Worm (Caenorhabditis elegans) whole organism, L2 larva: ENCODE measurements around the gene Y39D8A.1.

Experiments used
- C34F6.9 ChIP-seq: fragments of 150-350 bp; optimal IDR thresholded peaks from 2 replicates; lab custom pipeline; 2014; ENCODE audit warnings: missing biosample characterization, missing genetic modification characterization
- dmd-4 ChIP-seq: sonication (generic microtip); optimal IDR thresholded peaks from 2 replicates; lab custom pipeline; 2017; ENCODE audit warnings: missing biosample characterization, missing genetic modification characterization
- nhr-11 ChIP-seq: fragments of 150-350 bp; optimal IDR thresholded peaks from 2 replicates; lab custom pipeline; 2014; ENCODE audit warnings: missing biosample characterization, missing genetic modification characterization
- ztf-4 ChIP-seq: fragments of 150-350 bp; optimal IDR thresholded peaks from 2 replicates; lab custom pipeline; 2014; ENCODE audit warnings: missing biosample characterization, missing genetic modification characterization

DNA sequence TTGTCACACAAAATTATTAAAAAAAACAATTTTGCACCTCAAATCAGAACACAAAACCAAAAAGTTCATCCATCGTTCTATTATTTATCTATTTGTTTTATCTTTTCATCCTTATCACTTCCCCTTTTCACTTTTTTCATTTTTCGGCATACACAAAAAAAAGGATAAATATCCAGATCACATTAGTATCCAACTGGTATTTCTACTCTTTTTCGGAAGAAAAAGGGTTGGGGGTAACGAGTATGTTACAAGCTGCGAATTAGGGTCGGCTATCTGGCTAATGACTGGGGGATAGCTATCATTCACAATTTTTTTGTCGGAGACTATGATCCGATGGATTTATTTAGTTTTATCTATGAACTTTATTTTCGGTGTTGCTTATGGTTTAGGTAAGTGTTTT is 48.5 kb upstream of the Y39D8A.1 start, which contains the start of gene mltn-7:
- no peak for TF ChIP-seq ztf-4 (tag; lab: Kevin White, UChicago)
- TF ChIP-seq nhr-11 (tag; lab: Kevin White, UChicago): no peak
- no peak for TF ChIP-seq dmd-4 (tag; lab: Kevin White, UChicago)
- TF ChIP-seq C34F6.9 (tag; lab: Kevin White, UChicago): no peak
